Worm (Caenorhabditis elegans): ENCODE data around the gene F59B10.3.
A peak's percentile ranks its signal among the peaks of the same experiment; 100 is the strongest.

The F59B10.3 gene

DNA sequence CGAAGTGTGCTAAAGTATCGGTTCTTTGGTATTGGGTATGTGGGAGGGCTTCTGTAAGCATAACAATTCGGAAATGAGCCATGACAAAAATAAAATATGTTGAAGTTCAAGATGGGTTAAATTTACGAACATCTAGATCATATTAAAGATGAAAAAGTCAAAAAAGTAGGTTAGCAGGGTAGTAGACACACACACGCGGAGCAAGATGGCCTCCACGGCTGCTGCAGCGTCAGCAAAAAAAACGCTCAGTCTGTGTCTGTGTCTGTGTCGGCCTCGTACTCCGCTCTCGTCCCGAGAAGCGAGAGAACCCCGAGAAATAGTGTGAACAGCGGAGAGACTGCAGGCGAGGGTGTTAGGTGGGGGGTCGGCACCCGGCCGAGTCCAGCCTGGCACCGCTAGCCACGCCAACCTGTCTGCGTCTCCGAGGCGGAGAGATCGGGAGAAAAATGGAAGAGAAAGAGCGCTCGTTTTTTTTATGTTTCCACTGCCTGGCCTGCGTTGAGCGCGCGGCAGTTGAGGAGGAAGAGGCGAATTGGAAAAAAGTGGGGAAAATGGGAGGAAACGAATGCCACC is 7.8 kb upstream of the F59B10.3 start, which contains the start of gene myrf-1:
Gene myrf-1, minus strand, starts transcription at position 51 of the 573 bp plus-strand sequence.
- TF ChIP-seq nhr-28 (tag; optimal IDR thresholded peaks at IDR 0.05) = no peak
- peak; percentile 65 for TF ChIP-seq drap-1 (GFP tag; optimal IDR thresholded peaks at IDR 0.05)
- peak; percentile 73 for TF ChIP-seq unc-120 (tag; optimal IDR thresholded peaks at IDR 0.05; ENCODE audit: poor library complexity, severe bottlenecking)
- TF ChIP-seq zip-8 (tag; optimal IDR thresholded peaks at IDR 0.05) = no peak
- no peak for TF ChIP-seq elt-3 (tag; optimal IDR thresholded peaks at IDR 0.05)
- TF ChIP-seq ceh-43 (GFP tag; optimal IDR thresholded peaks at IDR 0.05) = no peak
- peak; percentile 81 for TF ChIP-seq mep-1 (tag; optimal IDR thresholded peaks at IDR 0.05)
- TF ChIP-seq nhr-76 (tag; optimal IDR thresholded peaks at IDR 0.05) = no peak
- TF ChIP-seq bed-3 (GFP tag; optimal IDR thresholded peaks at IDR 0.05) = no peak
- TF ChIP-seq lin-32 (GFP tag; optimal IDR thresholded peaks at IDR 0.05) = no peak
- TF ChIP-seq lsy-2 (tag; optimal IDR thresholded peaks at IDR 0.05) = peak; percentile 33
- TF ChIP-seq mls-2 (tag; optimal IDR thresholded peaks at IDR 0.05) = peak; percentile 68
- no peak for TF ChIP-seq lin-13 (tag; optimal IDR thresholded peaks at IDR 0.05)
- no peak for TF ChIP-seq ceh-83 (GFP tag; optimal IDR thresholded peaks at IDR 0.05)
- peak; percentile 39 for TF ChIP-seq unc-62 (GFP tag; optimal IDR thresholded peaks at IDR 0.05)
- peak; percentile 48 for TF ChIP-seq M03D4.4 (tag; optimal IDR thresholded peaks at IDR 0.05)
- peak; percentile 61 for TF ChIP-seq cnd-1 (tag; optimal IDR thresholded peaks at IDR 0.05)
- TF ChIP-seq ces-1 (GFP tag; optimal IDR thresholded peaks at IDR 0.05) = peak; percentile 58
- TF ChIP-seq nhr-12 (tag; optimal IDR thresholded peaks at IDR 0.05) = no peak
- peak; percentile 33 for TF ChIP-seq hlh-1 (tag; optimal IDR thresholded peaks at IDR 0.05)
- no peak for TF ChIP-seq elt-1 (tag; optimal IDR thresholded peaks at IDR 0.05; ENCODE audit: borderline replicate concordance, insufficient read depth)
- TF ChIP-seq snpc-4 (tag; optimal IDR thresholded peaks at IDR 0.05) = no peak
- TF ChIP-seq mab-5 (tag; optimal IDR thresholded peaks at IDR 0.05) = no peak
- no peak for TF ChIP-seq flh-1 (GFP tag; optimal IDR thresholded peaks at IDR 0.05)
- TF ChIP-seq pha-4 (tag; optimal IDR thresholded peaks at IDR 0.05) = peak; percentile 44
- TF ChIP-seq tbx-8 (GFP tag; optimal IDR thresholded peaks at IDR 0.05) = no peak
- TF ChIP-seq blmp-1 (tag; optimal IDR thresholded peaks at IDR 0.05) = no peak
- TF ChIP-seq ham-2 (GFP tag; optimal IDR thresholded peaks at IDR 0.05) = peak; percentile 94
- no peak for TF ChIP-seq ceh-39 (tag; optimal IDR thresholded peaks at IDR 0.05)
- TF ChIP-seq nhr-2 (tag; optimal IDR thresholded peaks at IDR 0.05) = peak; percentile 46
- TF ChIP-seq sem-2 (GFP tag; optimal IDR thresholded peaks at IDR 0.05) = no peak
- TF ChIP-seq sptf-1 (tag; optimal IDR thresholded peaks at IDR 0.05) = peak; percentile 74
- TF ChIP-seq ztf-11 (tag; optimal IDR thresholded peaks at IDR 0.05) = peak; percentile 76
- TF ChIP-seq unc-39 (tag; optimal IDR thresholded peaks at IDR 0.05) = no peak
- no peak for TF ChIP-seq nhr-237 (tag; optimal IDR thresholded peaks at IDR 0.05)

DNA sequence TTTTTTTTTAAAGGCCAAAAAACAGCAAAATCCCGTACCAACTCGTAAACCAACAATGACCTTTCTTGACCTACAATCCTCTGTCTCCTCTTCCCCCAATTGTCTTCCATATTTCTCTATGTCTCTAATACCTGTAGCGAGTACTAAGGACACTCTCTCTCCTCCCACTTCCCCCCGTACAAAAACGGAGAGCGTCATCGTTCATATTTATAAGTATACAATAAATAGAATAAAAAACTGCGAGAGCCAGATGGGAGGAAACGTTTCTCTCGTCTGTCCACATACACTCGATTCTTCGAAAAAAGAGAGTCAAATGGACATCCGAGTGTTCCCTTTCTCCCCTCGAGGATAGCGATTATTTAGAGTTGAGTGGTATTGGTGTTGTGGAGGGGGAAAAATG is 5.6 kb upstream of the F59B10.3 start:
- TF ChIP-seq mab-5 (tag; optimal IDR thresholded peaks at IDR 0.05) = no peak
- peak; percentile 83 for TF ChIP-seq nhr-2 (tag; optimal IDR thresholded peaks at IDR 0.05)
- no peak for TF ChIP-seq blmp-1 (tag; optimal IDR thresholded peaks at IDR 0.05)
- peak; percentile 23 for TF ChIP-seq cnd-1 (tag; optimal IDR thresholded peaks at IDR 0.05)
- no peak for TF ChIP-seq ceh-83 (GFP tag; optimal IDR thresholded peaks at IDR 0.05)
- peak; percentile 17 for TF ChIP-seq mep-1 (tag; optimal IDR thresholded peaks at IDR 0.05)

DNA sequence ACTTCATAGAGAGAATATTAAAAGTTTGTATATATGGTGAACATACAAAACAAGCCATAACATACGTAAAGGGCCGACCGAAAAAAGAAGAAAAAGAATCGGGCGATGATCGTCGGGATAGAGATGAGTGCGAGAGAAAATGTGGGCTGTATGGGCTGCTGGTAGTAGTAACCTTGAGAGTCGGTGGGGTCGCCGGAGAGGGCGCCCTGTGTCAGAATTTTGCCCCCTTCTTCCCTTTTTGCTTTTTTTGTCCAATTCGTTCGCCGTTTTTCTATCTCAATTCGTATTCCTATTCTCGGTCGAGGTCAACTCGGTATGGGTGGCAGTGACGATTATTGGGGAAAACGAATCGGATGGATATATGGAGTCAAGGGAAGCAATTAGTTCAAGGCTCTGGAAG is 4.4 kb upstream of the F59B10.3 start:
- TF ChIP-seq elt-1 (tag; optimal IDR thresholded peaks at IDR 0.05; ENCODE audit: borderline replicate concordance, insufficient read depth) (no peak), nhr-12 (tag; optimal IDR thresholded peaks at IDR 0.05) (no peak), ham-2 (GFP tag; optimal IDR thresholded peaks at IDR 0.05) (no peak), bed-3 (GFP tag; optimal IDR thresholded peaks at IDR 0.05) (no peak), ceh-43 (GFP tag; optimal IDR thresholded peaks at IDR 0.05) (no peak), ceh-39 (tag; optimal IDR thresholded peaks at IDR 0.05) (no peak), hlh-1 (tag; optimal IDR thresholded peaks at IDR 0.05) (no peak), ces-1 (GFP tag; optimal IDR thresholded peaks at IDR 0.05) (no peak), unc-39 (tag; optimal IDR thresholded peaks at IDR 0.05) (no peak), zip-8 (tag; optimal IDR thresholded peaks at IDR 0.05) (no peak), sem-2 (GFP tag; optimal IDR thresholded peaks at IDR 0.05) (no peak), sptf-1 (tag; optimal IDR thresholded peaks at IDR 0.05) (no peak), nhr-76 (tag; optimal IDR thresholded peaks at IDR 0.05) (no peak), snpc-4 (tag; optimal IDR thresholded peaks at IDR 0.05) (no peak), flh-1 (GFP tag; optimal IDR thresholded peaks at IDR 0.05) (no peak), nhr-2 (tag; optimal IDR thresholded peaks at IDR 0.05) (no peak), tbx-8 (GFP tag; optimal IDR thresholded peaks at IDR 0.05) (no peak), mls-2 (tag; optimal IDR thresholded peaks at IDR 0.05) (no peak), pha-4 (tag; optimal IDR thresholded peaks at IDR 0.05) (no peak), nhr-237 (tag; optimal IDR thresholded peaks at IDR 0.05) (no peak)
